Fruit fly (Drosophila melanogaster): Measurements from ENCODE around the gene CG32109.

The CG32109 gene

DNA sequence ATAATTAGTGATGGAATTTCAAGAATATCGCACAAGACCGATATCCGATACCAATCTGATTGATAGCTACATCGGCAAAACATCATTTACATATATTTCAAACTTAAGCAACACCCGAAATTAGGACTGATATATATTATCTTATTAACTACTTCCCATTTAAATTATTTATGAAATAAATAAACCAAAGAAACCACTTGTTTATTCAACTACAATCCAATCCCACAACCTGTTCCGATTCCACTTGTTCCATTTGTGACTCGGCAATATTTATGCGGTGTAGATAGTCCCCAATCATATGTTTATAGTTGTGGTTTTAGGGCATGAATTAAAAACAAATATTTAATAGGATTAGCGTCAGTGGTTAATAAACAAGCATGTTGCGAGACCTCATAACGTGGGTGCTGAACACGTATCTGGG, 9.6 kb downstream of the CG32109 start, which contains the start of the genes CG10973 and Vps13D:
Gene CG10973, minus strand, starts transcription at position 6 of the 421 bp plus-strand sequence.
Gene Vps13D, plus strand, starts transcription at position 281 of the 421 bp plus-strand sequence.
- TF ChIP-seq ftz-f1 (GFP tag; optimal IDR thresholded peaks at IDR 0.05) (no peak), CG10321 (GFP tag; IDR thresholded peaks at IDR 0.05) (no peak), pho (GFP tag; optimal IDR thresholded peaks at IDR 0.05) (peak; percentile 52), CG10654 (GFP tag; optimal IDR thresholded peaks at IDR 0.05) (peak; percentile 7), chm (GFP tag; IDR thresholded peaks at IDR 0.05) (no peak), CG4730 (GFP tag; IDR thresholded peaks at IDR 0.05) (no peak), CG2875 (GFP tag; optimal IDR thresholded peaks at IDR 0.05) (peak; percentile 81), zfh1 (GFP tag; IDR thresholded peaks at IDR 0.05) (0 out of 3 replicates have a peak, but pooled peaks have one; percentile 15), CG6791 (GFP tag; IDR thresholded peaks at IDR 0.05; ENCODE audit: partially characterized antibody) (peak; percentile 87), CG12104 (GFP tag; optimal IDR thresholded peaks at IDR 0.05) (peak; percentile 27), Six4 (GFP tag; optimal IDR thresholded peaks at IDR 0.05) (peak; percentile 32), fd102C (GFP tag; optimal IDR thresholded peaks at IDR 0.05) (peak; percentile 57), kah (GFP tag; optimal IDR thresholded peaks at IDR 0.05) (peak; percentile 85), CG12071 (GFP tag; optimal IDR thresholded peaks at IDR 0.05) (no peak), knrl (GFP tag; IDR thresholded peaks at IDR 0.05; ENCODE audit: partially characterized antibody) (peak; percentile 93), CG11093 (GFP tag; IDR thresholded peaks at IDR 0.05) (no peak), CG34422 (GFP tag; IDR thresholded peaks at IDR 0.05) (peak; percentile 64; the same call in 1 of the 3 replicates), H2.0 (GFP tag; IDR thresholded peaks at IDR 0.05) (no peak), btn (GFP tag; optimal IDR thresholded peaks at IDR 0.05) (no peak), gce (GFP tag; IDR thresholded peaks at IDR 0.05) (no peak), pum (GFP tag; optimal IDR thresholded peaks at IDR 0.05) (no peak), ssp (GFP tag; IDR thresholded peaks at IDR 0.05) (0 out of 2 replicates have a peak, but pooled peaks have one; percentile 25), Oaz (GFP tag; IDR thresholded peaks at IDR 0.05) (no peak), CG30431 (GFP tag; optimal IDR thresholded peaks at IDR 0.05) (no peak), CG11456 (GFP tag; IDR thresholded peaks at IDR 0.05) (no peak), gsb-n (tag; optimal IDR thresholded peaks at IDR 0.05) (no peak), maf-S (GFP tag; optimal IDR thresholded peaks at IDR 0.05) (no peak), CG1647 (GFP tag; optimal IDR thresholded peaks at IDR 0.05) (peak; percentile 57), CG13287 (GFP tag; IDR thresholded peaks at IDR 0.05; ENCODE audit: partially characterized antibody) (peak; percentile 95), tna (GFP tag; IDR thresholded peaks at IDR 0.05; ENCODE audit: partially characterized antibody) (peak; percentile 69), ac (GFP tag; optimal IDR thresholded peaks at IDR 0.05) (no peak), wdn (GFP tag; IDR thresholded peaks at IDR 0.05) (no peak), chn (GFP tag; optimal IDR thresholded peaks at IDR 0.05) (no peak), seq (GFP tag; IDR thresholded peaks at IDR 0.05) (peak; percentile 67), CG13424 (tag; optimal IDR thresholded peaks at IDR 0.05) (peak; percentile 80), CG13894 (tag; optimal IDR thresholded peaks at IDR 0.05) (no peak), gro (GFP tag; optimal IDR thresholded peaks at IDR 0.05) (peak; percentile 11), Fer2 (tag; optimal IDR thresholded peaks at IDR 0.05) (no peak), CG7357 (GFP tag; IDR thresholded peaks at IDR 0.05) (no peak), psq (GFP tag; optimal IDR thresholded peaks at IDR 0.05) (no peak), Bteb2 (GFP tag; optimal IDR thresholded peaks at IDR 0.05) (peak; percentile 27), nau (GFP tag; optimal IDR thresholded peaks at IDR 0.05) (no peak), Camta (GFP tag; optimal IDR thresholded peaks at IDR 0.05) (no peak), Scr (GFP tag; IDR thresholded peaks at IDR 0.05; ENCODE audit: partially characterized antibody) (peak; percentile 92), CG17359 (tag; optimal IDR thresholded peaks at IDR 0.05) (no peak), eyg (GFP tag; optimal IDR thresholded peaks at IDR 0.05) (peak; percentile 57), kay (GFP tag; optimal IDR thresholded peaks at IDR 0.05) (peak; percentile 1), CG4424 (GFP tag; optimal IDR thresholded peaks at IDR 0.05) (peak; percentile 52), Optix (GFP tag; IDR thresholded peaks at IDR 0.05) (no peak), CG34376 (GFP tag; optimal IDR thresholded peaks at IDR 0.05) (no peak), Blimp-1 (GFP tag; optimal IDR thresholded peaks at IDR 0.05) (no peak), Bgb (GFP tag; IDR thresholded peaks at IDR 0.05; ENCODE audit: partially characterized antibody) (peak; percentile 87)
